Fruit fly (Drosophila melanogaster): Measurements from ENCODE around the gene CG9259.

CG9259 gene

DNA sequence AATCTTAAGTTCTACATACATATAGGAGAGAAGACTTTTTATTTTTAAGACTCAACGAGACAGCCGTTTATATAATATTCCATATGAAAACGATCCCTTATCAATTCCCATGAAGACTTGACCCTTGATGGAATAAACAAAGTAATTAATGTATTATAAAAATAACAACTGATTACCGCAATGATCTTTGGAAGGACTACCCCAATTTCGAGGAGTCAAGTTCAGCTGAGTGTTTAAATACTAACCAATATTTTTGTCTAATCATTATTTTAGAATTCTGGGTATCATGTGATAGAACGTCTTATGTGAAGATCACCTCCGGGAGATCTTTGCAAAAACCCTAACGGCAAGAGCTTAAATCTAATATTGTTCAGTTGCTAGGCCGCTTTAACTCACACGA lies 8.7 kb downstream of the CG9259 start:
- TF ChIP-seq Sp1 (GFP tag; optimal IDR thresholded peaks at IDR 0.05) (no peak), Abd-B (GFP tag; optimal IDR thresholded peaks at IDR 0.05) (no peak), Myc (optimal IDR thresholded peaks at IDR 0.05) (no peak), Dfd (GFP tag; optimal IDR thresholded peaks at IDR 0.05) (no peak), sv (GFP tag; optimal IDR thresholded peaks at IDR 0.05) (no peak), fru (GFP tag; optimal IDR thresholded peaks at IDR 0.05) (no peak), sage (GFP tag; optimal IDR thresholded peaks at IDR 0.05) (no peak), h (GFP tag; optimal IDR thresholded peaks at IDR 0.05) (no peak)

dm6 chr2L:21102399-21103108 lies 13.4 kb downstream of the CG9259 start, which contains the start of gene CG9257:
TSS of gene CG9257 (plus strand) at chr2L:21102743.
- TF ChIP-seq Vsx2 (GFP tag; optimal IDR thresholded peaks at IDR 0.05; ENCODE audit: partially characterized antibody) (no peak), Hnf4 (GFP tag; optimal IDR thresholded peaks at IDR 0.05) (peak; percentile 24), Rel (GFP tag; optimal IDR thresholded peaks at IDR 0.05) (no peak), Rel (tag; optimal IDR thresholded peaks at IDR 0.05) (peak; percentile 81), HLH106 (tag; optimal IDR thresholded peaks at IDR 0.05) (no peak), Dfd (GFP tag; optimal IDR thresholded peaks at IDR 0.05) (no peak), usp (GFP tag; optimal IDR thresholded peaks at IDR 0.05) (no peak), Myc (optimal IDR thresholded peaks at IDR 0.05) (peak; percentile 21), dl (GFP tag; optimal IDR thresholded peaks at IDR 0.05; ENCODE audit: insufficient read depth in 1 of 2, partially characterized antibody in 2 of 2) (no peak), Hr78 (GFP tag; optimal IDR thresholded peaks at IDR 0.05) (no peak), Dif (GFP tag; optimal IDR thresholded peaks at IDR 0.05; ENCODE audit: partially characterized antibody) (no peak), dmrt93B (GFP tag; optimal IDR thresholded peaks at IDR 0.05) (no peak), Hr83 (GFP tag; optimal IDR thresholded peaks at IDR 0.05; ENCODE audit: poor library complexity, severe bottlenecking) (no peak), Sp1 (GFP tag; optimal IDR thresholded peaks at IDR 0.05) (no peak), foxo (GFP tag; optimal IDR thresholded peaks at IDR 0.05) (peak in 1 of 2 experiments; percentile 38), h (GFP tag; optimal IDR thresholded peaks at IDR 0.05) (no peak), pan (optimal IDR thresholded peaks at IDR 0.05) (no peak), OdsH (GFP tag; optimal IDR thresholded peaks at IDR 0.05) (peak; percentile 6), jim (GFP tag; optimal IDR thresholded peaks at IDR 0.05) (no peak), woc (GFP tag; optimal IDR thresholded peaks at IDR 0.05) (peak; percentile 40), tai (GFP tag; optimal IDR thresholded peaks at IDR 0.05) (peak; percentile 57), lola (GFP tag; optimal IDR thresholded peaks at IDR 0.05) (no peak), Abd-B (GFP tag; optimal IDR thresholded peaks at IDR 0.05) (no peak), N (GFP tag; optimal IDR thresholded peaks at IDR 0.05) (no peak), psq (GFP tag; optimal IDR thresholded peaks at IDR 0.05) (no peak), rgr (GFP tag; optimal IDR thresholded peaks at IDR 0.05) (no peak), CrebA (GFP tag; optimal IDR thresholded peaks at IDR 0.05; ENCODE audit: borderline replicate concordance) (no peak), brk (GFP tag; optimal IDR thresholded peaks at IDR 0.05) (peak; percentile 27), CG32264 (GFP tag; optimal IDR thresholded peaks at IDR 0.05) (no peak), Mio (GFP tag; optimal IDR thresholded peaks at IDR 0.05) (no peak), sage (GFP tag; optimal IDR thresholded peaks at IDR 0.05) (no peak), br (GFP tag; optimal IDR thresholded peaks at IDR 0.05) (no peak), GATAd (GFP tag; optimal IDR thresholded peaks at IDR 0.05) (no peak), CG9705 (GFP tag; optimal IDR thresholded peaks at IDR 0.05) (no peak), sv (GFP tag; optimal IDR thresholded peaks at IDR 0.05) (no peak), ey (GFP tag; optimal IDR thresholded peaks at IDR 0.05) (peak; percentile 13), fru (GFP tag; optimal IDR thresholded peaks at IDR 0.05) (no peak), dsf (GFP tag; optimal IDR thresholded peaks at IDR 0.05; ENCODE audit: borderline replicate concordance) (no peak), Jra (GFP tag; optimal IDR thresholded peaks at IDR 0.05) (no peak)

Data from whole organism, wandering third instar larva.